Worm (Caenorhabditis elegans) whole organism, mixed stage, embryonic: ENCODE measurements around the gene H06I04.3.

Source experiments
- M03D4.4 ChIP-seq: sonication (generic microtip); optimal IDR thresholded peaks from 2 replicates; lab custom pipeline; 2017; ENCODE audit warnings: mild to moderate bottlenecking, missing genetic modification characterization, missing compliant biosample characterization
- bed-3 ChIP-seq: fragments of 200-800 bp; sonication (Bioruptor generic); optimal IDR thresholded peaks from 3 replicates; lab custom pipeline; 2018; ENCODE audit warnings: mild to moderate bottlenecking, missing genetic modification characterization, moderate library complexity, missing compliant biosample characterization
- blmp-1 ChIP-seq: fragments of 150-350 bp; optimal IDR thresholded peaks from 2 replicates; lab custom pipeline; 2014; ENCODE audit warnings: missing biosample characterization, missing genetic modification characterization
- ceh-39 ChIP-seq: fragments of 150-350 bp; optimal IDR thresholded peaks from 2 replicates; lab custom pipeline; 2014; ENCODE audit warnings: missing biosample characterization, missing genetic modification characterization
- ceh-43 ChIP-seq: fragments of 200-800 bp; sonication (Bioruptor generic); optimal IDR thresholded peaks from 2 replicates; lab custom pipeline; 2018; ENCODE audit warnings: mild to moderate bottlenecking, missing genetic modification characterization, moderate library complexity, missing compliant biosample characterization
- ceh-83 ChIP-seq: fragments of 200-800 bp; sonication (Bioruptor generic); optimal IDR thresholded peaks from 2 replicates; lab custom pipeline; 2018; ENCODE audit warnings: mild to moderate bottlenecking, missing genetic modification characterization, missing compliant biosample characterization
- ces-1 ChIP-seq: fragments of 150-350 bp; optimal IDR thresholded peaks from 2 replicates; lab custom pipeline; 2014; ENCODE audit warnings: missing biosample characterization, missing genetic modification reagents, missing genetic modification characterization
- drap-1 ChIP-seq: fragments of 200-800 bp; sonication (Bioruptor generic); optimal IDR thresholded peaks from 3 replicates; lab custom pipeline; 2018; ENCODE audit warnings: mild to moderate bottlenecking, missing genetic modification characterization, missing compliant biosample characterization
- elt-1 ChIP-seq: sonication (generic microtip); optimal IDR thresholded peaks from 2 replicates; lab custom pipeline; 2017; ENCODE audit warnings: missing genetic modification characterization, mild to moderate bottlenecking, missing compliant biosample characterization, antibody characterized with exemption, moderate library complexity, borderline replicate concordance; ENCODE audit not compliant: insufficient read depth
- elt-3 ChIP-seq: fragments of 150-350 bp; optimal IDR thresholded peaks from 2 replicates; lab custom pipeline; 2014; ENCODE audit warnings: missing biosample characterization, missing genetic modification characterization
- flh-1 ChIP-seq: fragments of 200-800 bp; sonication (Bioruptor generic); optimal IDR thresholded peaks from 2 replicates; lab custom pipeline; 2018; ENCODE audit warnings: mild to moderate bottlenecking, missing genetic modification characterization, moderate library complexity, missing compliant biosample characterization
- hlh-1 ChIP-seq: fragments of 150-350 bp; optimal IDR thresholded peaks from 2 replicates; lab custom pipeline; 2014; ENCODE audit warnings: missing biosample characterization, missing genetic modification reagents, missing genetic modification characterization
- lin-32 ChIP-seq: fragments of 200-800 bp; sonication (Bioruptor generic); optimal IDR thresholded peaks from 2 replicates; lab custom pipeline; 2018; ENCODE audit warnings: mild to moderate bottlenecking, missing genetic modification characterization, missing compliant biosample characterization
- lsy-2 ChIP-seq: fragments of 150-350 bp; optimal IDR thresholded peaks from 2 replicates; lab custom pipeline; 2014; ENCODE audit warnings: missing biosample characterization, missing genetic modification characterization
- mab-5 ChIP-seq: fragments of 150-350 bp; optimal IDR thresholded peaks from 2 replicates; lab custom pipeline; 2014; ENCODE audit warnings: missing biosample characterization, missing genetic modification characterization
- mep-1 ChIP-seq: fragments of 150-350 bp; optimal IDR thresholded peaks from 2 replicates; lab custom pipeline; 2017; ENCODE audit warnings: missing biosample characterization, missing genetic modification reagents, missing genetic modification characterization, inconsistent platforms
- mls-2 ChIP-seq: sonication (generic microtip); optimal IDR thresholded peaks from 2 replicates; lab custom pipeline; 2016; ENCODE audit warnings: mild to moderate bottlenecking, missing genetic modification characterization, moderate library complexity, missing compliant biosample characterization
- nhr-12 ChIP-seq: fragments of 150-350 bp; optimal IDR thresholded peaks from 2 replicates; lab custom pipeline; 2014; ENCODE audit warnings: missing biosample characterization, missing genetic modification characterization
- nhr-2 ChIP-seq: fragments of 150-350 bp; optimal IDR thresholded peaks from 2 replicates; lab custom pipeline; 2014; ENCODE audit warnings: missing biosample characterization, missing genetic modification characterization
- nhr-237 ChIP-seq: fragments of 150-350 bp; optimal IDR thresholded peaks from 2 replicates; lab custom pipeline; 2014; ENCODE audit warnings: missing biosample characterization, missing genetic modification characterization
- nhr-28 ChIP-seq: fragments of 150-350 bp; optimal IDR thresholded peaks from 2 replicates; lab custom pipeline; 2014; ENCODE audit warnings: missing biosample characterization, missing genetic modification characterization
- nhr-76 ChIP-seq: sonication (generic microtip); optimal IDR thresholded peaks from 2 replicates; lab custom pipeline; 2017; ENCODE audit warnings: missing biosample characterization, missing genetic modification characterization
- pha-4 ChIP-seq: fragments of 150-350 bp; optimal IDR thresholded peaks from 2 replicates; lab custom pipeline; 2018; ENCODE audit warnings: missing biosample characterization, missing genetic modification reagents, missing genetic modification characterization
- sem-2 ChIP-seq: fragments of 200-800 bp; sonication (Bioruptor generic); optimal IDR thresholded peaks from 2 replicates; lab custom pipeline; 2018; ENCODE audit warnings: mild to moderate bottlenecking, missing genetic modification characterization, missing compliant biosample characterization
- snpc-4 ChIP-seq: fragments of 150-350 bp; optimal IDR thresholded peaks from 2 replicates; lab custom pipeline; 2014; ENCODE audit warnings: missing biosample characterization, missing genetic modification characterization
- unc-120 ChIP-seq: sonication (generic microtip); optimal IDR thresholded peaks from 2 replicates; lab custom pipeline; 2017; ENCODE audit warnings: missing genetic modification characterization, missing compliant biosample characterization; ENCODE audit not compliant: poor library complexity, severe bottlenecking
- unc-62 ChIP-seq: fragments of 150-350 bp; optimal IDR thresholded peaks from 2 replicates; lab custom pipeline; 2014; ENCODE audit warnings: missing biosample characterization, missing genetic modification reagents, missing genetic modification characterization
- zip-8 ChIP-seq: fragments of 150-350 bp; optimal IDR thresholded peaks from 2 replicates; lab custom pipeline; 2014; ENCODE audit warnings: missing biosample characterization, missing genetic modification characterization

Gene H06I04.3

ce11 chrIII:3070026-3070573, at the start of gene H06I04.3:
Gene H06I04.3 (plus strand): TSS chrIII:3070523.
- TF ChIP-seq unc-62 (GFP tag; lab: Kevin White, UChicago) (no peak), nhr-28 (tag; lab: Kevin White, UChicago) (no peak), pha-4 (tag; lab: Kevin White, UChicago) (no peak), ceh-43 (GFP tag; lab: Kevin White, UChicago) (no peak), bed-3 (GFP tag; lab: Kevin White, UChicago) (no peak), ceh-83 (GFP tag; lab: Kevin White, UChicago) (no peak), lsy-2 (tag; lab: Kevin White, UChicago) (peak; percentile 51), elt-3 (tag; lab: Kevin White, UChicago) (no peak), ces-1 (GFP tag; lab: Kevin White, UChicago) (peak; percentile 51), M03D4.4 (tag; lab: Kevin White, UChicago) (no peak), mep-1 (tag; lab: Kevin White, UChicago) (peak; percentile 3), mls-2 (tag; lab: Kevin White, UChicago) (no peak)

ce11 chrIII:3026679-3027078, 43.6 kb upstream of the H06I04.3 start:
- TF ChIP-seq lin-32 (GFP tag; lab: Kevin White, UChicago) (no peak), ceh-39 (tag; lab: Kevin White, UChicago) (no peak), mep-1 (tag; lab: Kevin White, UChicago) (no peak), bed-3 (GFP tag; lab: Kevin White, UChicago) (no peak), blmp-1 (tag; lab: Kevin White, UChicago) (no peak), flh-1 (GFP tag; lab: Kevin White, UChicago) (no peak), zip-8 (tag; lab: Kevin White, UChicago) (peak; percentile 53)

- TF ChIP-seq pha-4 (tag; lab: Kevin White, UChicago) (no peak), nhr-76 (tag; lab: Kevin White, UChicago) (no peak), drap-1 (GFP tag; lab: Kevin White, UChicago) (no peak), elt-1 (tag; lab: Kevin White, UChicago) (no peak)
These were observed 40.5 kb upstream of the H06I04.3 start for ce11 chrIII:3029822-3030221.

ce11 chrIII:3031017-3031756, 39.1 kb upstream of the H06I04.3 start:
- TF ChIP-seq nhr-2 (tag; lab: Kevin White, UChicago), result no peak
- TF ChIP-seq lin-32 (GFP tag; lab: Kevin White, UChicago), result no peak
- no peak for TF ChIP-seq zip-8 (tag; lab: Kevin White, UChicago)
- no peak for TF ChIP-seq snpc-4
- no peak for TF ChIP-seq unc-120 (tag; lab: Kevin White, UChicago)
- TF ChIP-seq ceh-83 (GFP tag; lab: Kevin White, UChicago), result no peak
- TF ChIP-seq blmp-1 (tag; lab: Kevin White, UChicago), result no peak
- TF ChIP-seq M03D4.4 (tag; lab: Kevin White, UChicago), result no peak
- no peak for TF ChIP-seq nhr-237 (tag; lab: Kevin White, UChicago)
- TF ChIP-seq nhr-28 (tag; lab: Kevin White, UChicago), result no peak
- no peak for TF ChIP-seq sem-2 (GFP tag; lab: Kevin White, UChicago)
- no peak for TF ChIP-seq elt-1 (tag; lab: Kevin White, UChicago)
- TF ChIP-seq elt-3 (tag; lab: Kevin White, UChicago), result no peak
- no peak for TF ChIP-seq mab-5 (tag; lab: Kevin White, UChicago)
- TF ChIP-seq mls-2 (tag; lab: Kevin White, UChicago), result no peak

- TF ChIP-seq nhr-12, result no peak
- TF ChIP-seq mep-1 (tag; lab: Kevin White, UChicago), result no peak
- TF ChIP-seq elt-3 (tag; lab: Kevin White, UChicago), result no peak
- no peak for TF ChIP-seq ces-1 (GFP tag; lab: Kevin White, UChicago)
- no peak for TF ChIP-seq hlh-1 (tag; lab: Kevin White, UChicago)
- TF ChIP-seq, all 35 proteins: peak for 0
These were observed 36.8 kb upstream of the H06I04.3 start for ce11 chrIII:3033507-3033906.
